Fruit fly (Drosophila melanogaster) whole organism, wandering third instar larva: ENCODE results near the gene CG16959.

Source experiments
- Abd-B ChIP-seq: fragments of >200 bp; optimal IDR thresholded peaks from 2 replicates; lab custom pipeline; 2017; ENCODE audit warnings: missing biosample characterization, missing genetic modification characterization
- Dfd ChIP-seq: fragments of >200 bp; optimal IDR thresholded peaks from 2 replicates; lab custom pipeline; 2017; ENCODE audit warnings: missing biosample characterization, missing genetic modification characterization
- Hr78 ChIP-seq: fragments of >200 bp; optimal IDR thresholded peaks from 2 replicates; lab custom pipeline; 2017; ENCODE audit warnings: missing biosample characterization, missing genetic modification characterization
- OdsH ChIP-seq: fragments of 200-800 bp; sonication (Bioruptor generic); optimal IDR thresholded peaks from 2 replicates; lab custom pipeline; 2016; ENCODE audit warnings: missing biosample characterization, mild to moderate bottlenecking, missing genetic modification characterization
- dmrt93B ChIP-seq: fragments of 200-800 bp; sonication (Bioruptor generic); optimal IDR thresholded peaks from 2 replicates; lab custom pipeline; 2018; ENCODE audit warnings: missing biosample characterization, mild to moderate bottlenecking, missing genetic modification characterization
- fru ChIP-seq: fragments of 200-800 bp; sonication (Bioruptor generic); optimal IDR thresholded peaks from 3 replicates; lab custom pipeline; 2016; ENCODE audit warnings: missing biosample characterization, mild to moderate bottlenecking, missing genetic modification characterization
- psq ChIP-seq: fragments of 200-800 bp; sonication (Bioruptor generic); optimal IDR thresholded peaks from 3 replicates; lab custom pipeline; 2017; ENCODE audit warnings: missing biosample characterization, mild to moderate bottlenecking, missing genetic modification characterization, moderate library complexity
- usp ChIP-seq: fragments of >200 bp; optimal IDR thresholded peaks from 2 replicates; lab custom pipeline; 2017; ENCODE audit warnings: missing biosample characterization, missing genetic modification characterization
- woc ChIP-seq: sonication (Bioruptor generic); optimal IDR thresholded peaks from 2 replicates; lab custom pipeline; 2016; ENCODE audit warnings: missing biosample characterization, mild to moderate bottlenecking, missing genetic modification characterization

DNA sequence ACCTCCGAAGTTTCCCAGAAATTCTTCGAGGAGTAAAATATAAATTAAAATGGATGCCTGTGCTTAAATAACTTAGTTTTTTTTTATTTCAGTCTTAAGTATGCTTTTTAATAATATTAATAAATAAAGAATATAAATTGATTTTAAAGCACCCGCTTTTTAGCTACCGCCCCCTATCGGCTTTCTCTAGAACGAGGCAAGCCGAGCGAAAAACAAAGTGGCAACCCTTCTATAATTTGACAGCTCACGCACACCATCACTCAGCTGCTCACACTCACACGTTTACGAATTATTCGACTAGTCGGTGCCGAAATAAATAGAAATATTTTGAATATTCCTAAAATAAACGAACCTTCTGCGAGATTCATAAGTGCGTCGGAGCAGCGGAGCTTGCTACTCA, 36.4 kb upstream of the CG16959 start, which contains the start of gene CG6878:
- TF ChIP-seq Dfd (GFP tag; lab: Kevin White, UChicago) (no peak), Abd-B (GFP tag; lab: Kevin White, UChicago) (no peak), OdsH (GFP tag; lab: Kevin White, UChicago) (no peak), fru (GFP tag; lab: Kevin White, UChicago) (no peak), dmrt93B (GFP tag; lab: Kevin White, UChicago) (no peak), usp (GFP tag; lab: Kevin White, UChicago) (no peak), woc (GFP tag; lab: Kevin White, UChicago) (no peak), Hr78 (GFP tag; lab: Kevin White, UChicago) (no peak), psq (no peak)
